Fruit fly (Drosophila melanogaster) whole organism, embryonic: ENCODE results near the gene CG18748.

Source experiments
- Asciz ChIP-seq: fragments of 200-800 bp; sonication (Bioruptor generic); optimal IDR thresholded peaks from 2 replicates; lab custom pipeline; 2017; ENCODE audit warnings: missing biosample characterization, mild to moderate bottlenecking, missing genetic modification characterization, missing genetic modification reagents
- Atf6 ChIP-seq: fragments of 200-800 bp; sonication (Bioruptor generic); IDR thresholded peaks from 2 replicates; pipeline ENCODE4 v1.3.6; 2022; ENCODE audit warnings: missing biosample characterization, missing genetic modification characterization
- B-H2 ChIP-seq: fragments of 200-800 bp; sonication (Bioruptor generic); optimal IDR thresholded peaks from 2 replicates; lab custom pipeline; 2018; ENCODE audit warnings: missing biosample characterization, mild to moderate bottlenecking, missing genetic modification characterization
- CG10147 ChIP-seq: fragments of 200-800 bp; sonication (Bioruptor generic); optimal IDR thresholded peaks from 2 replicates; lab custom pipeline; 2019; ENCODE audit warnings: missing biosample characterization, mild to moderate bottlenecking, missing genetic modification characterization, moderate library complexity
- CG11560 ChIP-seq: fragments of 200-800 bp; sonication (Bioruptor generic); IDR thresholded peaks from 3 replicates; pipeline ENCODE4 v1.3.6; 2022; ENCODE audit warnings: missing biosample characterization, missing genetic modification characterization
- CG11695 ChIP-seq: fragments of 200-800 bp; sonication (Bioruptor generic); IDR thresholded peaks from 3 replicates; pipeline ENCODE4 v1.3.6; 2022; ENCODE audit warnings: missing biosample characterization, missing genetic modification characterization
- CG12104 ChIP-seq: fragments of 200-800 bp; sonication (Bioruptor generic); optimal IDR thresholded peaks from 3 replicates; lab custom pipeline; 2016; ENCODE audit warnings: missing biosample characterization, missing genetic modification characterization
- CG13424 ChIP-seq: fragments of 200-800 bp; sonication (Bioruptor generic); optimal IDR thresholded peaks from 2 replicates; lab custom pipeline; 2019; ENCODE audit warnings: missing biosample characterization, mild to moderate bottlenecking, missing genetic modification characterization, moderate library complexity
- CG14050 ChIP-seq: fragments of 200-800 bp; sonication (Bioruptor generic); IDR thresholded peaks from 3 replicates; pipeline ENCODE4 v1.3.6; 2022; ENCODE audit warnings: missing biosample characterization, missing genetic modification characterization
- CG15269 ChIP-seq: fragments of 200-800 bp; sonication (Bioruptor generic); optimal IDR thresholded peaks from 2 replicates; lab custom pipeline; 2018; ENCODE audit warnings: missing biosample characterization, mild to moderate bottlenecking, missing genetic modification characterization, moderate library complexity
- CG15479 ChIP-seq: fragments of 200-800 bp; sonication (Bioruptor generic); optimal IDR thresholded peaks from 3 replicates; lab custom pipeline; 2019; ENCODE audit warnings: missing biosample characterization, mild to moderate bottlenecking, missing genetic modification characterization, moderate library complexity
- CG17359 ChIP-seq: fragments of 200-800 bp; sonication (Bioruptor generic); optimal IDR thresholded peaks from 3 replicates; lab custom pipeline; 2018; ENCODE audit warnings: missing biosample characterization, mild to moderate bottlenecking, missing genetic modification characterization, moderate library complexity
- CG17612 ChIP-seq: fragments of 200-800 bp; sonication (Bioruptor generic); IDR thresholded peaks from 2 replicates; pipeline ENCODE4 v1.3.6; 2022; ENCODE audit warnings: missing biosample characterization, missing genetic modification characterization
- CG17802 ChIP-seq: fragments of 200-800 bp; sonication (Bioruptor generic); optimal IDR thresholded peaks from 2 replicates; lab custom pipeline; 2018; ENCODE audit warnings: missing biosample characterization, mild to moderate bottlenecking, missing genetic modification characterization, moderate library complexity
- CG2678 ChIP-seq: fragments of 200-800 bp; sonication (Bioruptor generic); optimal IDR thresholded peaks from 3 replicates; lab custom pipeline; 2019; ENCODE audit warnings: missing biosample characterization, mild to moderate bottlenecking, missing genetic modification characterization, moderate library complexity
- CG4617 ChIP-seq: fragments of 200-800 bp; sonication (Bioruptor generic); optimal IDR thresholded peaks from 3 replicates; lab custom pipeline; 2016; ENCODE audit warnings: missing biosample characterization, missing genetic modification characterization, borderline replicate concordance
- CG4854 ChIP-seq: fragments of 200-800 bp; sonication (Bioruptor generic); optimal IDR thresholded peaks from 2 replicates; lab custom pipeline; 2016; ENCODE audit warnings: missing biosample characterization, missing genetic modification characterization, inconsistent platforms
- CG5180 ChIP-seq: fragments of 200-800 bp; sonication (Bioruptor generic); optimal IDR thresholded peaks from 3 replicates; lab custom pipeline; 2017; ENCODE audit warnings: missing biosample characterization, missing genetic modification characterization, mild to moderate bottlenecking, moderate library complexity, missing genetic modification reagents
- CG6254 ChIP-seq: fragments of 200-800 bp; sonication (Bioruptor generic); optimal IDR thresholded peaks from 3 replicates; lab custom pipeline; 2017; ENCODE audit warnings: mild to moderate bottlenecking, missing biosample characterization, missing genetic modification reagents, missing genetic modification characterization
- CG6791 ChIP-seq: fragments of 200-800 bp; sonication (Bioruptor generic); IDR thresholded peaks from 3 replicates; pipeline ENCODE4 v1.3.6; 2022; ENCODE audit warnings: missing biosample characterization, missing genetic modification characterization; ENCODE audit not compliant: partially characterized antibody
- CG8478 ChIP-seq: fragments of >200 bp; optimal IDR thresholded peaks from 2 replicates; lab custom pipeline; 2018
- CG8924 ChIP-seq: fragments of 200-800 bp; optimal IDR thresholded peaks from 3 replicates; lab custom pipeline; 2019; ENCODE audit warnings: missing biosample characterization, mild to moderate bottlenecking, missing genetic modification characterization, moderate library complexity
- CG9817 ChIP-seq: fragments of 200-800 bp; sonication (Bioruptor generic); optimal IDR thresholded peaks from 2 replicates; lab custom pipeline; 2018; ENCODE audit warnings: missing biosample characterization, mild to moderate bottlenecking, missing genetic modification characterization, moderate library complexity
- CG9932 ChIP-seq: fragments of 200-800 bp; sonication (Bioruptor generic); IDR thresholded peaks from 2 replicates; pipeline ENCODE4 v1.3.6; 2022; ENCODE audit warnings: missing biosample characterization, missing genetic modification characterization
- CkIIα-i1 ChIP-seq: fragments of 200-800 bp; sonication (Bioruptor generic); IDR thresholded peaks from 2 replicates; pipeline ENCODE4 v1.3.6; 2022; ENCODE audit warnings: missing biosample characterization, missing genetic modification characterization
- Doc2 ChIP-seq: fragments of 200-800 bp; sonication (Bioruptor generic); IDR thresholded peaks from 2 replicates; pipeline ENCODE4 v1.3.6; 2022; ENCODE audit warnings: missing biosample characterization, missing genetic modification characterization
- Med ChIP-seq: fragments of 200-800 bp; sonication (Bioruptor generic); peaks from one replicate; lab custom pipeline; 2016; ENCODE audit warnings: missing biosample characterization, missing genetic modification characterization, mild to moderate bottlenecking, inconsistent platforms, moderate library complexity
- NC2β ChIP-seq: fragments of 200-800 bp; sonication (Bioruptor generic); optimal IDR thresholded peaks from 2 replicates; lab custom pipeline; 2016; ENCODE audit warnings: missing biosample characterization, missing genetic modification characterization
- Nf-YB ChIP-seq: fragments of 200-800 bp; sonication (Bioruptor generic); optimal IDR thresholded peaks from 3 replicates; lab custom pipeline; 2019; ENCODE audit warnings: missing biosample characterization, mild to moderate bottlenecking, missing genetic modification characterization, moderate library complexity
- PHDP ChIP-seq: fragments of 200-800 bp; sonication (Bioruptor generic); optimal IDR thresholded peaks from 3 replicates; lab custom pipeline; 2018; ENCODE audit warnings: missing biosample characterization, mild to moderate bottlenecking, missing genetic modification characterization, moderate library complexity
- Side ChIP-seq: fragments of 200-800 bp; sonication (Bioruptor generic); optimal IDR thresholded peaks from 2 replicates; lab custom pipeline; 2016; ENCODE audit warnings: missing biosample characterization, missing genetic modification characterization
- Ssrp ChIP-seq: fragments of 200-800 bp; sonication (Bioruptor generic); optimal IDR thresholded peaks from 2 replicates; lab custom pipeline; 2018; ENCODE audit warnings: missing biosample characterization, mild to moderate bottlenecking, missing genetic modification characterization, moderate library complexity
- Stat92E ChIP-seq, 3 experiments: fragments of >200 bp in 2 of 3; fragments of 200-800 bp in 1 of 3; sonication (Bioruptor generic) in 1 of 3; optimal IDR thresholded peaks; 2 replicates each; lab custom pipeline; 2017 to 2019; ENCODE audit warnings: missing biosample characterization in 3 of 3, missing genetic modification characterization in 3 of 3, mild to moderate bottlenecking in 1 of 3, moderate library complexity in 1 of 3
- amos ChIP-seq: fragments of 200-800 bp; sonication (Bioruptor generic); IDR thresholded peaks from 2 replicates; pipeline ENCODE4 v1.3.6; 2022; ENCODE audit warnings: missing biosample characterization, missing genetic modification characterization; ENCODE audit not compliant: partially characterized antibody
- cad ChIP-seq: fragments of >200 bp; optimal IDR thresholded peaks from 2 replicates; lab custom pipeline; 2017; ENCODE audit warnings: missing biosample characterization, missing genetic modification characterization
- caup ChIP-seq: fragments of 200-800 bp; sonication (Bioruptor generic); optimal IDR thresholded peaks from 3 replicates; lab custom pipeline; 2017; ENCODE audit warnings: missing biosample characterization, mild to moderate bottlenecking, missing genetic modification characterization, moderate library complexity; ENCODE audit not compliant: severe bottlenecking
- dmrt11E ChIP-seq: fragments of 200-800 bp; sonication (Bioruptor generic); optimal IDR thresholded peaks from 3 replicates; lab custom pipeline; 2018; ENCODE audit warnings: missing biosample characterization, mild to moderate bottlenecking, missing genetic modification characterization, moderate library complexity
- ewg ChIP-seq: fragments of 200-800 bp; sonication (Bioruptor generic); optimal IDR thresholded peaks from 3 replicates; lab custom pipeline; 2017; ENCODE audit warnings: mild to moderate bottlenecking, missing biosample characterization, missing genetic modification reagents, missing genetic modification characterization
- hbn ChIP-seq: fragments of 200-800 bp; sonication (Bioruptor generic); IDR thresholded peaks from 2 replicates; pipeline ENCODE4 v1.3.6; 2022; ENCODE audit warnings: missing biosample characterization, missing genetic modification characterization; ENCODE audit not compliant: partially characterized antibody
- ind ChIP-seq: fragments of 200-800 bp; sonication (Bioruptor generic); optimal IDR thresholded peaks from 3 replicates; lab custom pipeline; 2016; ENCODE audit warnings: missing biosample characterization, missing genetic modification characterization
- jumu ChIP-seq: fragments of 200-800 bp; sonication (Bioruptor generic); optimal IDR thresholded peaks from 3 replicates; lab custom pipeline; 2016; ENCODE audit warnings: missing biosample characterization, missing genetic modification characterization
- lmd ChIP-seq: fragments of 200-800 bp; sonication (Bioruptor generic); IDR thresholded peaks from 2 replicates; pipeline ENCODE4 v1.3.6; 2022; ENCODE audit warnings: missing biosample characterization, missing genetic modification characterization
- pan ChIP-seq, 4 experiments: fragments of >200 bp in 3 of 4; fragments of 200-800 bp in 1 of 4; sonication (Bioruptor generic) in 1 of 4; optimal IDR thresholded peaks in 3 of 4; IDR thresholded peaks in 1 of 4; 2 replicates each; pipeline versions ENCODE4 v1.3.6 to Lab custom; 2017 to 2022; ENCODE audit warnings: missing biosample characterization in 2 of 4, missing genetic modification characterization in 2 of 4, mixed read lengths in 1 of 4
- peb ChIP-seq: fragments of 200-800 bp; sonication (Bioruptor generic); IDR thresholded peaks from 2 replicates; pipeline ENCODE4 v1.3.6; 2022; ENCODE audit warnings: missing biosample characterization, missing genetic modification characterization
- schlank ChIP-seq: fragments of 200-800 bp; sonication (Bioruptor generic); optimal IDR thresholded peaks from 2 replicates; lab custom pipeline; 2018; ENCODE audit warnings: missing biosample characterization, mild to moderate bottlenecking, missing genetic modification characterization
- slbo ChIP-seq: fragments of 200-800 bp; sonication (Bioruptor generic); IDR thresholded peaks from 2 replicates; pipeline ENCODE4 v1.3.6; 2022; ENCODE audit warnings: missing biosample characterization, missing genetic modification characterization
- stwl ChIP-seq: fragments of 200-800 bp; sonication (Bioruptor generic); optimal IDR thresholded peaks from 3 replicates; lab custom pipeline; 2018; ENCODE audit warnings: missing biosample characterization, mild to moderate bottlenecking, missing genetic modification characterization, moderate library complexity
- unpg ChIP-seq: fragments of 200-800 bp; sonication (Bioruptor generic); optimal IDR thresholded peaks from 3 replicates; lab custom pipeline; 2018; ENCODE audit warnings: missing biosample characterization, mild to moderate bottlenecking, missing genetic modification characterization, moderate library complexity

The CG18748 gene

dm6 chr3R:7813981-7814529 is 26.3 kb upstream of the CG18748 start, which contains the start of gene CG34384 (continued):
- TF ChIP-seq cad (GFP tag; lab: Kevin White, UChicago) = no peak
- TF ChIP-seq CG5180 (GFP tag; lab: Kevin White, UChicago) = peak; percentile 48
- no peak for TF ChIP-seq hbn
- peak; percentile 59 for TF ChIP-seq caup
- peak; percentile 61 for TF ChIP-seq CG8924
- peak; percentile 45 for TF ChIP-seq jumu (GFP tag; lab: Kevin White, UChicago)
- TF ChIP-seq CG9817 (tag; lab: Kevin White, UChicago) = peak; percentile 51
- TF ChIP-seq peb (GFP tag; lab: Robert Waterston, UW) = no peak
- no peak for TF ChIP-seq CG14050 (GFP tag; lab: Robert Waterston, UW)
- TF ChIP-seq CG9932 (GFP tag; lab: Robert Waterston, UW) = peak; percentile 51
- TF ChIP-seq CG17612 (GFP tag; lab: Robert Waterston, UW) = no peak
- peak; percentile 46 for TF ChIP-seq CG17359 (tag; lab: Kevin White, UChicago)
- TF ChIP-seq Stat92E (GFP tag; optimal IDR thresholded peaks at IDR 0.05; lab: Kevin White, UChicago) = no peak
- TF ChIP-seq schlank = no peak
- peak; percentile 72 for TF ChIP-seq CG12104 (GFP tag; lab: Kevin White, UChicago)
- no peak for TF ChIP-seq CG15479 (GFP tag; lab: Kevin White, UChicago)
- TF ChIP-seq pan (optimal IDR thresholded peaks at IDR 0.05; lab: Kevin White, UChicago) = no peak
- TF ChIP-seq pan (GFP tag; optimal IDR thresholded peaks at IDR 0.05 in 1 of 2, IDR thresholded peaks at IDR 0.05 in 1 of 2) = no peak
- peak; percentile 72 for TF ChIP-seq CG10147 (GFP tag; lab: Kevin White, UChicago)
- TF ChIP-seq Nf-YB (GFP tag; lab: Kevin White, UChicago) = peak; percentile 18
- peak; percentile 78 for TF ChIP-seq Med
- TF ChIP-seq dmrt11E (tag; lab: Kevin White, UChicago) = peak; percentile 9
- peak; percentile 64 for TF ChIP-seq CG13424 (tag; lab: Kevin White, UChicago)
- 0 out of 2 replicates have a peak, but pooled peaks have one; percentile 32 for TF ChIP-seq Atf6 (GFP tag; lab: Robert Waterston, UW)
- no peak for TF ChIP-seq Asciz (GFP tag; lab: Kevin White, UChicago)
- TF ChIP-seq CG4854 = peak; percentile 5
- TF ChIP-seq slbo (GFP tag; lab: Robert Waterston, UW) = peak; percentile 55
- peak; percentile 84 for TF ChIP-seq CG2678 (tag; lab: Kevin White, UChicago)
- peak; percentile 5 for TF ChIP-seq B-H2
- TF ChIP-seq CkIIα-i1 (GFP tag; lab: Robert Waterston, UW) = no peak
- TF ChIP-seq amos (GFP tag; lab: Robert Waterston, UW) = no peak
- TF ChIP-seq CG4617 (GFP tag; lab: Kevin White, UChicago) = no peak
- TF ChIP-seq Side (GFP tag; lab: Kevin White, UChicago) = peak; percentile 31
- TF ChIP-seq ind (GFP tag; lab: Kevin White, UChicago) = peak; percentile 59
- peak; percentile 36; the same call in 1 of the 2 replicates for TF ChIP-seq lmd (GFP tag; lab: Robert Waterston, UW)
- TF ChIP-seq ewg (GFP tag; lab: Kevin White, UChicago) = peak; percentile 2
- peak; percentile 16 for TF ChIP-seq PHDP (tag; lab: Kevin White, UChicago)
- no peak for TF ChIP-seq Doc2 (GFP tag; lab: Robert Waterston, UW)
- TF ChIP-seq CG11695 = 0 out of 3 replicates have a peak, but pooled peaks have one; percentile 38
- TF ChIP-seq CG15269 = peak; percentile 48
- TF ChIP-seq stwl (tag; lab: Kevin White, UChicago) = no peak
- peak; percentile 28 for TF ChIP-seq CG6254 (GFP tag; lab: Kevin White, UChicago)
- TF ChIP-seq CG8478 (lab: Kevin White, UChicago) = no peak
- no peak for TF ChIP-seq CG11560 (tag; lab: Robert Waterston, UW)
- peak; percentile 22 for TF ChIP-seq NC2β (GFP tag; lab: Kevin White, UChicago)
- TF ChIP-seq Ssrp (tag; lab: Kevin White, UChicago) = peak; percentile 35
- no peak for TF ChIP-seq CG6791
- no peak for TF ChIP-seq CG17802 (tag; lab: Kevin White, UChicago)
- peak; percentile 14 for TF ChIP-seq unpg (GFP tag; lab: Kevin White, UChicago)
